Worm (Caenorhabditis elegans) whole organism, L3 larva: ENCODE measurements around the gene fbxb-108.

Source experiments
- ama-1 ChIP-seq: fragments of 150-350 bp; optimal IDR thresholded peaks from 2 replicates; lab custom pipeline; 2018
- ceh-28 ChIP-seq: fragments of 150-350 bp; optimal IDR thresholded peaks from 2 replicates; lab custom pipeline; 2014; ENCODE audit warnings: missing biosample characterization, missing genetic modification reagents, missing genetic modification characterization
- daf-12 ChIP-seq: fragments of 150-350 bp; optimal IDR thresholded peaks from 2 replicates; lab custom pipeline; 2014; ENCODE audit warnings: missing biosample characterization, missing genetic modification reagents, missing genetic modification characterization
- elt-3 ChIP-seq, 3 experiments: fragments of 150-350 bp in 1 of 3; sonication (generic microtip) in 2 of 3; optimal IDR thresholded peaks; 2 replicates in 2 of 3; 4 replicates in 1 of 3; lab custom pipeline; 2014 to 2017; ENCODE audit warnings: missing biosample characterization in 3 of 3, missing genetic modification characterization in 3 of 3
- lin-15B ChIP-seq: fragments of 150-350 bp; optimal IDR thresholded peaks from 2 replicates; lab custom pipeline; 2014; ENCODE audit warnings: missing biosample characterization, missing genetic modification characterization
- mdl-1 ChIP-seq: fragments of 150-350 bp; optimal IDR thresholded peaks from 2 replicates; lab custom pipeline; 2014; ENCODE audit warnings: missing biosample characterization, missing genetic modification characterization
- nhr-23 ChIP-seq: fragments of 150-350 bp; optimal IDR thresholded peaks from 2 replicates; lab custom pipeline; 2014; ENCODE audit warnings: missing biosample characterization, missing genetic modification reagents, missing genetic modification characterization
- nhr-237 ChIP-seq: fragments of 150-350 bp; optimal IDR thresholded peaks from 2 replicates; lab custom pipeline; 2014; ENCODE audit warnings: missing biosample characterization, missing genetic modification characterization
- pha-4 ChIP-seq: fragments of 150-350 bp; optimal IDR thresholded peaks from 2 replicates; lab custom pipeline; 2014; ENCODE audit warnings: missing biosample characterization, missing genetic modification reagents, missing genetic modification characterization
- sea-2 ChIP-seq: fragments of 150-350 bp; sonication (generic microtip); optimal IDR thresholded peaks from 4 replicates; lab custom pipeline; 2014; ENCODE audit warnings: missing biosample characterization, missing genetic modification reagents, missing genetic modification characterization
- tbx-2 ChIP-seq: sonication (generic microtip); optimal IDR thresholded peaks from 2 replicates; lab custom pipeline; 2016; ENCODE audit warnings: mild to moderate bottlenecking, missing genetic modification characterization, missing compliant biosample characterization
- unc-62 ChIP-seq: fragments of 150-350 bp; sonication (generic microtip); optimal IDR thresholded peaks from 4 replicates; lab custom pipeline; 2014; ENCODE audit warnings: missing biosample characterization, missing genetic modification reagents, missing genetic modification characterization

DNA sequence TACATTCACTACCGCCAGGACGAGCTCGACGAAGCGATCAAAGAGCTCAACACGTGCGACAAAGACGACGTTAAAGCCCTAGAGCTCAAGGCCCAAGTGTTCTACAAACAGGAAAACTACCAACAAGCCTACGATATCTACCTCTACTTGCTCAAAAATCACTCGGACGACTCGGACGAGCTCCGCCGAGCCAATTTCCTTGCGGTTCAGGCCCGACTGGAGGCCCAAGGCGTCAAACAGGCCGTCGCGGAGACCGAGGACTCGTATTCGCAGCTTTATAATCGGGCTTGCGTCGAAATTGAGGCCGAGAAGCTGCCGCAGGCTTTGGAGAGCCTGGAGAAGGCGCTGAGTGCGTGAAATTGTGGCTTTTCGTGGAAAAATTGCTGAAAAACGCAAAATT, 23.1 kb downstream of the fbxb-108 start:
- no peak for TF ChIP-seq lin-15B (tag; lab: Kevin White, UChicago)
- no peak for TF ChIP-seq pha-4
- TF ChIP-seq ama-1 = no peak
- no peak for TF ChIP-seq nhr-23 (tag; lab: Kevin White, UChicago)
- no peak for TF ChIP-seq elt-3 (tag; optimal IDR thresholded peaks at IDR 0.05; lab: Kevin White, UChicago)
- no peak for TF ChIP-seq sea-2 (GFP tag; lab: Kevin White, UChicago)
- no peak for TF ChIP-seq ceh-28 (tag; lab: Kevin White, UChicago)
- no peak for TF ChIP-seq unc-62 (GFP tag; lab: Kevin White, UChicago)
- TF ChIP-seq daf-12 = no peak
- no peak for TF ChIP-seq tbx-2 (tag; lab: Kevin White, UChicago)
- TF ChIP-seq nhr-237 (tag; lab: Kevin White, UChicago) = no peak
- no peak for TF ChIP-seq mdl-1 (tag; lab: Kevin White, UChicago)
